Fruit fly (Drosophila melanogaster): ENCODE measurements around the gene CG33229.

dm6 chr3L:178445-178844, 45.2 kb upstream of the CG33229 start:
- TF ChIP-seq slou (GFP tag; optimal IDR thresholded peaks at IDR 0.05) = no peak
- TF ChIP-seq psq (GFP tag; optimal IDR thresholded peaks at IDR 0.05) = no peak
- TF ChIP-seq CG33213 (GFP tag; optimal IDR thresholded peaks at IDR 0.05) = no peak
- no peak for TF ChIP-seq CG17612 (GFP tag; IDR thresholded peaks at IDR 0.05)
- no peak for TF ChIP-seq CG13775 (GFP tag; optimal IDR thresholded peaks at IDR 0.05)
- TF ChIP-seq CG13624 (GFP tag; optimal IDR thresholded peaks at IDR 0.05) = no peak
- no peak for TF ChIP-seq TFAM (GFP tag; optimal IDR thresholded peaks at IDR 0.05)

All from whole organism, embryonic.